Worm (Caenorhabditis elegans) whole organism, late embryonic: Measurements from ENCODE around the gene W02G9.3.

Experiments used
- C38D4.7 ChIP-seq: fragments of 200-800 bp; sonication (Bioruptor generic); optimal IDR thresholded peaks from 2 replicates; lab custom pipeline; 2018; ENCODE audit warnings: mild to moderate bottlenecking, missing genetic modification characterization, moderate library complexity, missing compliant biosample characterization
- F13H6.1 ChIP-seq: sonication (generic microtip); optimal IDR thresholded peaks from 2 replicates; lab custom pipeline; 2016; ENCODE audit warnings: missing genetic modification characterization, missing compliant biosample characterization
- ahr-1 ChIP-seq: sonication (generic microtip); optimal IDR thresholded peaks from 2 replicates; lab custom pipeline; 2016; ENCODE audit warnings: missing genetic modification characterization, missing compliant biosample characterization
- ama-1 ChIP-seq: fragments of 150-350 bp; optimal IDR thresholded peaks from 2 replicates; lab custom pipeline; 2014
- ceh-18 ChIP-seq: sonication (generic microtip); optimal IDR thresholded peaks from 2 replicates; lab custom pipeline; 2016; ENCODE audit warnings: missing genetic modification characterization, missing compliant biosample characterization
- ceh-19 ChIP-seq: fragments of 200-800 bp; sonication (Bioruptor generic); optimal IDR thresholded peaks from 2 replicates; lab custom pipeline; 2018; ENCODE audit warnings: mild to moderate bottlenecking, missing genetic modification characterization, missing compliant biosample characterization
- ceh-2 ChIP-seq: sonication (generic microtip); optimal IDR thresholded peaks from 2 replicates; lab custom pipeline; 2016; ENCODE audit warnings: missing genotype, missing genetic modification characterization, missing compliant biosample characterization
- ceh-22 ChIP-seq: sonication (generic microtip); optimal IDR thresholded peaks from 2 replicates; lab custom pipeline; 2017; ENCODE audit warnings: missing biosample characterization, missing genetic modification characterization
- ceh-30 ChIP-seq: fragments of 150-350 bp; optimal IDR thresholded peaks from 2 replicates; lab custom pipeline; 2014; ENCODE audit warnings: missing biosample characterization, missing genetic modification characterization
- ceh-31 ChIP-seq: sonication (generic microtip); optimal IDR thresholded peaks from 2 replicates; lab custom pipeline; 2016; ENCODE audit warnings: missing genetic modification characterization, missing compliant biosample characterization
- ceh-34 ChIP-seq: sonication (generic microtip); optimal IDR thresholded peaks from 2 replicates; lab custom pipeline; 2016; ENCODE audit warnings: mild to moderate bottlenecking, missing genetic modification characterization, missing compliant biosample characterization
- ceh-45 ChIP-seq: fragments of 200-800 bp; sonication (Bioruptor generic); IDR thresholded peaks from 2 replicates; pipeline ENCODE4 v1.3.6; 2022; ENCODE audit warnings: missing genetic modification reagents, missing genetic modification characterization, missing compliant biosample characterization
- ceh-48 ChIP-seq: sonication (generic microtip); optimal IDR thresholded peaks from 2 replicates; lab custom pipeline; 2016; ENCODE audit warnings: missing genetic modification characterization, inconsistent platforms, missing compliant biosample characterization
- ceh-6 ChIP-seq: fragments of 200-800 bp; sonication (Bioruptor generic); optimal IDR thresholded peaks from 2 replicates; lab custom pipeline; 2018; ENCODE audit warnings: mild to moderate bottlenecking, missing genetic modification characterization, missing compliant biosample characterization
- che-1 ChIP-seq: sonication (generic microtip); optimal IDR thresholded peaks from 2 replicates; lab custom pipeline; 2016; ENCODE audit warnings: mild to moderate bottlenecking, missing genetic modification characterization, missing compliant biosample characterization
- dve-1 ChIP-seq: sonication (generic microtip); optimal IDR thresholded peaks from 2 replicates; lab custom pipeline; 2017; ENCODE audit warnings: antibody characterized with exemption, mild to moderate bottlenecking, missing genetic modification characterization, missing compliant biosample characterization
- ets-4 ChIP-seq: sonication (generic microtip); optimal IDR thresholded peaks from 2 replicates; lab custom pipeline; 2016; ENCODE audit warnings: missing genetic modification characterization, missing compliant biosample characterization
- fax-1 ChIP-seq: sonication (generic microtip); optimal IDR thresholded peaks from 2 replicates; lab custom pipeline; 2016; ENCODE audit warnings: missing genotype, missing genetic modification characterization, missing compliant biosample characterization
- fkh-6 ChIP-seq: sonication (generic microtip); optimal IDR thresholded peaks from 2 replicates; lab custom pipeline; 2016; ENCODE audit warnings: missing genetic modification characterization, missing compliant biosample characterization
- gmeb-2 ChIP-seq: sonication (generic microtip); optimal IDR thresholded peaks from 2 replicates; lab custom pipeline; 2016; ENCODE audit warnings: missing genetic modification characterization, inconsistent platforms, missing compliant biosample characterization
- hlh-13 ChIP-seq: fragments of 200-800 bp; sonication (Bioruptor generic); optimal IDR thresholded peaks from 2 replicates; lab custom pipeline; 2018; ENCODE audit warnings: mild to moderate bottlenecking, missing genetic modification characterization, missing compliant biosample characterization
- hlh-15 ChIP-seq: sonication (generic microtip); optimal IDR thresholded peaks from 2 replicates; lab custom pipeline; 2016; ENCODE audit warnings: missing genetic modification characterization, missing compliant biosample characterization
- hlh-8 ChIP-seq: sonication (generic microtip); optimal IDR thresholded peaks from 2 replicates; lab custom pipeline; 2016; ENCODE audit warnings: missing genotype, missing genetic modification characterization, missing compliant biosample characterization
- lim-6 ChIP-seq: sonication (generic microtip); optimal IDR thresholded peaks from 2 replicates; lab custom pipeline; 2016; ENCODE audit warnings: missing genetic modification characterization, missing compliant biosample characterization
- madf-2 ChIP-seq: sonication (generic microtip); optimal IDR thresholded peaks from 2 replicates; lab custom pipeline; 2017; ENCODE audit warnings: missing genetic modification characterization, missing compliant biosample characterization
- mec-3 ChIP-seq: sonication (generic microtip); optimal IDR thresholded peaks from 2 replicates; lab custom pipeline; 2016; ENCODE audit warnings: borderline replicate concordance, missing genetic modification characterization, missing compliant biosample characterization
- nhr-11 ChIP-seq: fragments of 150-350 bp; optimal IDR thresholded peaks from 2 replicates; lab custom pipeline; 2014; ENCODE audit warnings: missing biosample characterization, missing genetic modification characterization
- nhr-232 ChIP-seq: sonication (generic microtip); optimal IDR thresholded peaks from 2 replicates; lab custom pipeline; 2016; ENCODE audit warnings: missing genetic modification characterization, missing compliant biosample characterization
- npax-4 ChIP-seq: sonication (generic microtip); optimal IDR thresholded peaks from 2 replicates; lab custom pipeline; 2016; ENCODE audit warnings: missing genetic modification characterization, missing compliant biosample characterization
- odd-2 ChIP-seq: sonication (generic microtip); optimal IDR thresholded peaks from 2 replicates; lab custom pipeline; 2017; ENCODE audit warnings: antibody characterized with exemption, mild to moderate bottlenecking, missing genetic modification characterization, missing compliant biosample characterization
- pag-3 ChIP-seq: sonication (generic microtip); optimal IDR thresholded peaks from 2 replicates; lab custom pipeline; 2016; ENCODE audit warnings: missing compliant biosample characterization, missing genetic modification characterization, borderline replicate concordance
- pat-9 ChIP-seq: fragments of 200-800 bp; sonication (Bioruptor generic); optimal IDR thresholded peaks from 2 replicates; lab custom pipeline; 2018; ENCODE audit warnings: mild to moderate bottlenecking, missing genetic modification characterization, moderate library complexity, missing compliant biosample characterization
- pax-1 ChIP-seq: fragments of 150-350 bp; optimal IDR thresholded peaks from 2 replicates; lab custom pipeline; 2014; ENCODE audit warnings: missing biosample characterization, missing genetic modification characterization
- pha-2 ChIP-seq: sonication (generic microtip); optimal IDR thresholded peaks from 2 replicates; lab custom pipeline; 2017; ENCODE audit warnings: mild to moderate bottlenecking, missing genetic modification characterization, missing compliant biosample characterization
- pha-4 ChIP-seq: fragments of 150-350 bp; optimal IDR thresholded peaks from 2 replicates; lab custom pipeline; 2018; ENCODE audit warnings: missing biosample characterization, missing genetic modification reagents, missing genetic modification characterization
- pqm-1 ChIP-seq: sonication (generic microtip); optimal IDR thresholded peaks from 2 replicates; lab custom pipeline; 2016; ENCODE audit warnings: missing genetic modification characterization, missing compliant biosample characterization
- pros-1 ChIP-seq: fragments of 150-350 bp; optimal IDR thresholded peaks from 2 replicates; lab custom pipeline; 2014; ENCODE audit warnings: missing biosample characterization, missing genetic modification reagents, missing genetic modification characterization
- ref-2 ChIP-seq: sonication (generic microtip); optimal IDR thresholded peaks from 2 replicates; lab custom pipeline; 2016; ENCODE audit warnings: missing genetic modification characterization, missing compliant biosample characterization
- rnt-1 ChIP-seq: sonication (generic microtip); optimal IDR thresholded peaks from 2 replicates; lab custom pipeline; 2016; ENCODE audit warnings: missing genetic modification characterization, missing compliant biosample characterization
- sdc-2 ChIP-seq: sonication (generic microtip); optimal IDR thresholded peaks from 2 replicates; lab custom pipeline; 2016; ENCODE audit warnings: missing genotype, missing genetic modification characterization, missing compliant biosample characterization
- sox-2 ChIP-seq: fragments of 200-800 bp; sonication (Bioruptor generic); IDR thresholded peaks from 2 replicates; pipeline ENCODE4 v1.3.6; 2022; ENCODE audit warnings: missing genetic modification reagents, missing genetic modification characterization, missing compliant biosample characterization
- tbx-2 ChIP-seq: sonication (generic microtip); optimal IDR thresholded peaks from 2 replicates; lab custom pipeline; 2016; ENCODE audit warnings: missing genetic modification characterization, missing compliant biosample characterization
- tbx-7 ChIP-seq: sonication (generic microtip); optimal IDR thresholded peaks from 2 replicates; lab custom pipeline; 2016; ENCODE audit warnings: missing genotype, missing genetic modification characterization, missing compliant biosample characterization
- unc-3 ChIP-seq, 2 experiments: fragments of 200-800 bp in 1 of 2; sonication (Bioruptor generic) in 1 of 2; sonication (generic microtip) in 1 of 2; conservative IDR thresholded peaks in 1 of 2; optimal IDR thresholded peaks in 1 of 2; 2 replicates each; pipeline versions ENCODE4 v1.3.6 to Lab custom; 2016 to 2022; ENCODE audit warnings: missing compliant biosample characterization in 2 of 2, missing genetic modification characterization in 2 of 2, missing genetic modification reagents in 1 of 2
- unc-42 ChIP-seq: sonication (generic microtip); optimal IDR thresholded peaks from 2 replicates; lab custom pipeline; 2016; ENCODE audit warnings: missing genotype, missing genetic modification characterization, missing compliant biosample characterization
- unc-55 ChIP-seq: sonication (generic microtip); optimal IDR thresholded peaks from 2 replicates; lab custom pipeline; 2017; ENCODE audit warnings: missing biosample characterization, missing genetic modification reagents, missing genetic modification characterization
- unc-86 ChIP-seq: sonication (generic microtip); optimal IDR thresholded peaks from 2 replicates; lab custom pipeline; 2016; ENCODE audit warnings: missing genetic modification characterization, missing compliant biosample characterization
- zip-5 ChIP-seq: sonication (generic microtip); optimal IDR thresholded peaks from 2 replicates; lab custom pipeline; 2016; ENCODE audit warnings: missing genetic modification characterization, missing compliant biosample characterization
- ztf-16 ChIP-seq: sonication (generic microtip); optimal IDR thresholded peaks from 2 replicates; lab custom pipeline; 2017; ENCODE audit warnings: missing genetic modification characterization, missing compliant biosample characterization

Gene W02G9.3

DNA sequence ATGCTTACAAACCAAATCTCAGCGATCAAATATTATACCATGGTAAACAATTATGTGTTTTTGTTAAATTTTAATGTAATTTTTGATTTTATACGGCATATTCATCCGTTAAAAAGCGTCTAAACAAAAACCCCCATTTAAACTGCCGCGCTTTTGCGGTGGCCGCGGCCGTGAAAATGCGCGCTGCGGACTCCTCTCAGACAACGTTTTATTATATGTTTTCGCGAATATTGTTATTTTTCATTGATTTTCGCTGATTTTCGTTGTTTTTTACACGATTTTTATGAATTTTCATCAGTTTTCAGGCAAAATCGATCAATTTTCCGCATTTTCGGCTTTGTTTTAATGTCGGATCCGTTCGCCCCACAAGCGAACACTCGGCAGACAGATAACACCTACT is 34.2 kb upstream of the W02G9.3 start, which contains the start of gene W02H5.19 (continued):
- no peak for TF ChIP-seq pha-4
- peak; percentile 86 for TF ChIP-seq mec-3
- no peak for TF ChIP-seq pax-1 (tag; lab: Kevin White, UChicago)
- TF ChIP-seq nhr-11 (tag; lab: Kevin White, UChicago) = no peak
- TF ChIP-seq F13H6.1 (tag; lab: Kevin White, UChicago) = peak; percentile 54
- TF ChIP-seq ceh-19 (GFP tag; lab: Kevin White, UChicago) = no peak
- no peak for TF ChIP-seq C38D4.7 (GFP tag; lab: Kevin White, UChicago)
- no peak for TF ChIP-seq pat-9 (tag; lab: Kevin White, UChicago)
- no peak for TF ChIP-seq pqm-1 (tag; lab: Kevin White, UChicago)
- TF ChIP-seq nhr-232 (tag; lab: Kevin White, UChicago) = no peak
- TF ChIP-seq madf-2 (tag; lab: Kevin White, UChicago) = no peak
- TF ChIP-seq hlh-13 (GFP tag; lab: Kevin White, UChicago) = peak; percentile 36
- peak; percentile 11 for TF ChIP-seq fkh-6 (tag; lab: Kevin White, UChicago)
- peak; percentile 88 for TF ChIP-seq tbx-7
- TF ChIP-seq ceh-6 (GFP tag; lab: Kevin White, UChicago) = no peak
- TF ChIP-seq hlh-15 = no peak
- TF ChIP-seq ceh-34 (tag; lab: Kevin White, UChicago) = peak; percentile 60
- no peak for TF ChIP-seq pros-1 (tag; lab: Kevin White, UChicago)
- no peak for TF ChIP-seq odd-2 (tag; lab: Kevin White, UChicago)
- no peak for TF ChIP-seq ceh-48
- peak; percentile 87 for TF ChIP-seq tbx-2 (tag; lab: Kevin White, UChicago)
- peak; percentile 41 for TF ChIP-seq ahr-1 (tag; lab: Kevin White, UChicago)
- TF ChIP-seq ref-2 (tag; lab: Kevin White, UChicago) = peak; percentile 42
- peak; percentile 80 for TF ChIP-seq lim-6
- TF ChIP-seq sdc-2 (tag; lab: Kevin White, UChicago) = peak; percentile 13
- peak; percentile 57 for TF ChIP-seq fax-1 (tag; lab: Kevin White, UChicago)
- peak; percentile 95 for TF ChIP-seq ets-4 (tag; lab: Kevin White, UChicago)
- TF ChIP-seq ceh-18 (tag; lab: Kevin White, UChicago) = peak; percentile 40
- peak; percentile 87 for TF ChIP-seq hlh-8
- peak; percentile 91 for TF ChIP-seq ceh-2 (tag; lab: Kevin White, UChicago)
- TF ChIP-seq ceh-22 = no peak
- TF ChIP-seq unc-42 (tag; lab: Kevin White, UChicago) = peak; percentile 46
- TF ChIP-seq ztf-16 (tag; lab: Kevin White, UChicago) = no peak
- TF ChIP-seq npax-4 (tag; lab: Kevin White, UChicago) = no peak
- TF ChIP-seq ceh-45 (GFP tag; lab: Robert Waterston, UW) = no peak
- TF ChIP-seq che-1 (tag; lab: Kevin White, UChicago) = no peak
- TF ChIP-seq sox-2 (GFP tag; lab: Robert Waterston, UW) = no peak
- no peak for TF ChIP-seq ama-1
- peak; percentile 16 for TF ChIP-seq pha-2 (tag; lab: Kevin White, UChicago)
- TF ChIP-seq zip-5 (tag; lab: Kevin White, UChicago) = peak; percentile 84
- no peak for TF ChIP-seq ceh-30 (tag; lab: Kevin White, UChicago)

DNA sequence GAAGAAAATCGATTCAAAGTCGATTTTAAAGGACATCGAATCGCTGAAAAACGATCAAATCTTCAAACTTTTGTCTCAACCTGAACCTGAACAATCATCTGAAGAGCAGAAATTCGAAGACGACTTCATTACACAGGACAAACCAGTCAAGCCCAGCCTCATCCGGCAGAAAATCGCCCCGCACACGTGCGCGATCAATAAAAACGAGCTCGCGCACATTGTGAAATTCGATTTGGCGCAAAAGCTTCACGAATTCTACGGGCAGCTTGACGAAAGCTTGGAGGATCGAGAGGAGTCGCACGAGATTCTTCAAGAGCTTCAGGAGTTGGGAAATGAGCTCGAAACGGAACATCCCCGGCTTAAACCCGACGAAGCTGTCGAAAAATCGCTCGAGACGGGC is 33.8 kb upstream of the W02G9.3 start, which contains the start of gene W02H5.2:
Gene W02H5.2 (plus strand): TSS at position 301 of the 400 bp plus-strand sequence.
- no peak for TF ChIP-seq che-1 (tag; lab: Kevin White, UChicago)
- no peak for TF ChIP-seq dve-1 (tag; lab: Kevin White, UChicago)
- no peak for TF ChIP-seq pros-1 (tag; lab: Kevin White, UChicago)
- no peak for TF ChIP-seq gmeb-2 (tag; lab: Kevin White, UChicago)
- TF ChIP-seq unc-86 (tag; lab: Kevin White, UChicago) = no peak
- no peak for TF ChIP-seq rnt-1 (tag; lab: Kevin White, UChicago)
- no peak for TF ChIP-seq unc-3 (GFP tag; conservative IDR thresholded peaks at IDR 0.05; lab: Robert Waterston, UW)
- no peak for TF ChIP-seq unc-3 (tag; optimal IDR thresholded peaks at IDR 0.05; lab: Kevin White, UChicago)
- TF ChIP-seq ceh-31 (tag; lab: Kevin White, UChicago) = no peak
- no peak for TF ChIP-seq ceh-19 (GFP tag; lab: Kevin White, UChicago)
- no peak for TF ChIP-seq unc-55
- TF ChIP-seq sox-2 (GFP tag; lab: Robert Waterston, UW) = no peak
- no peak for TF ChIP-seq pag-3 (tag; lab: Kevin White, UChicago)
- no peak for TF ChIP-seq ztf-16 (tag; lab: Kevin White, UChicago)
- TF ChIP-seq pqm-1 (tag; lab: Kevin White, UChicago) = no peak
- no peak for TF ChIP-seq odd-2 (tag; lab: Kevin White, UChicago)
- no peak for TF ChIP-seq madf-2 (tag; lab: Kevin White, UChicago)
- no peak for TF ChIP-seq zip-5 (tag; lab: Kevin White, UChicago)
